Worm (Caenorhabditis elegans) whole organism, L4/young adult: ENCODE measurements around the gene F43H9.4.

Experiments
- W03F9.2 ChIP-seq: fragments of 150-350 bp; optimal IDR thresholded peaks from 2 replicates; lab custom pipeline; 2014; ENCODE audit warnings: missing biosample characterization, missing genetic modification characterization
- dao-5 ChIP-seq: sonication (generic microtip); optimal IDR thresholded peaks from 2 replicates; lab custom pipeline; 2016; ENCODE audit warnings: missing genotype, missing genetic modification characterization, moderate library complexity, missing compliant biosample characterization
- him-1 ChIP-seq: sonication (generic microtip); optimal IDR thresholded peaks from 2 replicates; lab custom pipeline; 2016; ENCODE audit warnings: missing genotype, missing genetic modification reagents, missing genetic modification characterization, missing compliant biosample characterization

ce11 chrV:8012032-8012431, 14.5 kb upstream of the F43H9.4 start, which contains the start of gene rpb-9:
- no peak for TF ChIP-seq him-1 (tag; lab: Kevin White, UChicago)
- TF ChIP-seq dao-5 (tag; lab: Kevin White, UChicago): no peak
- no peak for TF ChIP-seq W03F9.2
